Worm (Caenorhabditis elegans) whole organism, early embryonic: ENCODE results near the gene clec-182.

Experiments used
- flt-1 ChIP-seq: fragments of 200-800 bp; sonication (Bioruptor generic); IDR thresholded peaks from 2 replicates; pipeline ENCODE4 v1.3.6; 2022; ENCODE audit warnings: missing genetic modification characterization, missing compliant biosample characterization
- pes-1 ChIP-seq: fragments of 200-800 bp; sonication (Bioruptor generic); IDR thresholded peaks from 2 replicates; pipeline ENCODE4 v1.3.6; 2022; ENCODE audit warnings: missing genetic modification reagents, missing genetic modification characterization, missing compliant biosample characterization
- tbx-37 ChIP-seq: fragments of 200-800 bp; sonication (Bioruptor generic); conservative IDR thresholded peaks from 2 replicates; pipeline ENCODE4 v1.3.6; 2022; ENCODE audit warnings: missing genetic modification reagents, missing genetic modification characterization, missing compliant biosample characterization

ce11 chrIV:8748967-8749366 lies 49.2 kb downstream of the clec-182 start:
- no peak for TF ChIP-seq pes-1 (GFP tag; lab: Robert Waterston, UW)
- no peak for TF ChIP-seq flt-1 (GFP tag; lab: Robert Waterston, UW)
- TF ChIP-seq tbx-37: no peak
